Fruit fly (Drosophila melanogaster): ENCODE measurements around the gene exex.

DNA sequence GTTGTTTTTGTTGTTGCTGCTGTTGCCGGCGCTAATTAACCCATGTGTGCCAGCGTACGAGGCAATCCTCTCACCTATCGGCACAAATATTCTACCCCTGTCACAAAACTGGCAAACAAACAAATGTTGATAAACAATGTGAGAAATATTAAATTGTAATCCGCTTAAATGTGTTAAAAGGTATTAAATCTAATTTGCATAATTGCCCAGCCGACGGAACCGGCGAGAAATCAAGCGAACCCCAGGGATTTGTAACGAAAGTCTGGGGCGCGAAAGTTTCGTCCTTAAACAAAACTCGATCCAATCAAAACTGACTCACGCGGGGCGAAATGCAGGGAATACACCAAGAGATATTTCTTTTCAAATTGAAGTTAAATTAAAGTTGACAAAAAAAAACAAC is 8.7 kb downstream of the exex start:
- TF ChIP-seq CG31627 (GFP tag; optimal IDR thresholded peaks at IDR 0.05), result no peak
- TF ChIP-seq CG6808 (GFP tag; optimal IDR thresholded peaks at IDR 0.05), result no peak
- TF ChIP-seq dsx (GFP tag; optimal IDR thresholded peaks at IDR 0.05; ENCODE audit: poor library complexity, severe bottlenecking), result no peak
